Fruit fly (Drosophila melanogaster) whole organism, embryonic: ENCODE measurements around the gene CG42716.

Source experiments
- Bteb2 ChIP-seq: fragments of 200-800 bp; sonication (Bioruptor generic); optimal IDR thresholded peaks from 2 replicates; lab custom pipeline; 2016; ENCODE audit warnings: missing biosample characterization, missing genetic modification characterization
- CG10274 ChIP-seq: fragments of 200-800 bp; sonication (Bioruptor generic); optimal IDR thresholded peaks from 3 replicates; lab custom pipeline; 2017; ENCODE audit warnings: missing biosample characterization, mild to moderate bottlenecking, missing genetic modification characterization
- CG12391 ChIP-seq: fragments of 200-800 bp; sonication (Bioruptor generic); optimal IDR thresholded peaks from 3 replicates; lab custom pipeline; 2018; ENCODE audit warnings: missing biosample characterization, mild to moderate bottlenecking, missing genetic modification characterization, moderate library complexity
- CG13287 ChIP-seq: fragments of 200-800 bp; sonication (Bioruptor generic); IDR thresholded peaks from 2 replicates; pipeline ENCODE4 v1.3.6; 2022; ENCODE audit warnings: missing biosample characterization, missing genetic modification characterization; ENCODE audit not compliant: partially characterized antibody
- CG13424 ChIP-seq: fragments of 200-800 bp; sonication (Bioruptor generic); optimal IDR thresholded peaks from 2 replicates; lab custom pipeline; 2019; ENCODE audit warnings: missing biosample characterization, mild to moderate bottlenecking, missing genetic modification characterization, moderate library complexity
- CG14050 ChIP-seq: fragments of 200-800 bp; sonication (Bioruptor generic); IDR thresholded peaks from 3 replicates; pipeline ENCODE4 v1.3.6; 2022; ENCODE audit warnings: missing biosample characterization, missing genetic modification characterization
- CG17186 ChIP-seq: fragments of 200-800 bp; sonication (Bioruptor generic); optimal IDR thresholded peaks from 3 replicates; lab custom pipeline; 2017; ENCODE audit warnings: missing biosample characterization, missing genetic modification reagents, missing genetic modification characterization
- CG17568 ChIP-seq: fragments of 200-800 bp; sonication (Bioruptor generic); optimal IDR thresholded peaks from 2 replicates; lab custom pipeline; 2018; ENCODE audit warnings: missing biosample characterization, mild to moderate bottlenecking, missing genetic modification characterization, moderate library complexity
- CG18476 ChIP-seq: fragments of 200-800 bp; sonication (Bioruptor generic); optimal IDR thresholded peaks from 2 replicates; lab custom pipeline; 2016; ENCODE audit warnings: missing biosample characterization, mild to moderate bottlenecking, missing genetic modification characterization
- CG18619 ChIP-seq: fragments of 200-800 bp; sonication (Bioruptor generic); optimal IDR thresholded peaks from 3 replicates; lab custom pipeline; 2017; ENCODE audit warnings: missing biosample characterization, mild to moderate bottlenecking, missing genetic modification characterization
- CG2678 ChIP-seq: fragments of 200-800 bp; sonication (Bioruptor generic); optimal IDR thresholded peaks from 3 replicates; lab custom pipeline; 2019; ENCODE audit warnings: missing biosample characterization, mild to moderate bottlenecking, missing genetic modification characterization, moderate library complexity
- CG2712 ChIP-seq: fragments of 200-800 bp; optimal IDR thresholded peaks from 3 replicates; lab custom pipeline; 2019; ENCODE audit warnings: missing biosample characterization, mild to moderate bottlenecking, missing genetic modification characterization, moderate library complexity
- CG30431 ChIP-seq: fragments of 200-800 bp; sonication (Bioruptor generic); optimal IDR thresholded peaks from 2 replicates; lab custom pipeline; 2017; ENCODE audit warnings: missing biosample characterization, missing genetic modification characterization
- CG3838 ChIP-seq: fragments of 200-800 bp; sonication (Bioruptor generic); optimal IDR thresholded peaks from 3 replicates; lab custom pipeline; 2016; ENCODE audit warnings: missing biosample characterization, missing genetic modification characterization
- CG4707 ChIP-seq: fragments of 200-800 bp; sonication (Bioruptor generic); optimal IDR thresholded peaks from 2 replicates; lab custom pipeline; 2018; ENCODE audit warnings: missing biosample characterization, mild to moderate bottlenecking, missing genetic modification characterization, moderate library complexity
- CG7372 ChIP-seq: fragments of 200-800 bp; sonication (Bioruptor generic); IDR thresholded peaks from 2 replicates; pipeline ENCODE4 v1.3.6; 2022; ENCODE audit warnings: missing biosample characterization, missing genetic modification characterization
- CG7556 ChIP-seq: fragments of 200-800 bp; sonication (Bioruptor generic); optimal IDR thresholded peaks from 2 replicates; lab custom pipeline; 2017; ENCODE audit warnings: missing biosample characterization, mild to moderate bottlenecking, missing genetic modification characterization
- CG7987 ChIP-seq: fragments of 200-800 bp; sonication (Bioruptor generic); optimal IDR thresholded peaks from 2 replicates; lab custom pipeline; 2018; ENCODE audit warnings: missing biosample characterization, mild to moderate bottlenecking, missing genetic modification characterization, moderate library complexity
- CG8359 ChIP-seq: fragments of 200-800 bp; sonication (Bioruptor generic); optimal IDR thresholded peaks from 2 replicates; lab custom pipeline; 2017; ENCODE audit warnings: missing biosample characterization, mild to moderate bottlenecking, missing genetic modification characterization, borderline replicate concordance
- CG9215 ChIP-seq: fragments of 200-800 bp; sonication (Bioruptor generic); IDR thresholded peaks from 2 replicates; pipeline ENCODE4 v1.3.6; 2022; ENCODE audit warnings: missing biosample characterization, missing genetic modification characterization
- CG9932 ChIP-seq: fragments of 200-800 bp; sonication (Bioruptor generic); IDR thresholded peaks from 2 replicates; pipeline ENCODE4 v1.3.6; 2022; ENCODE audit warnings: missing biosample characterization, missing genetic modification characterization
- D19B ChIP-seq: fragments of 200-800 bp; sonication (Bioruptor generic); optimal IDR thresholded peaks from 2 replicates; lab custom pipeline; 2017; ENCODE audit warnings: missing biosample characterization, mild to moderate bottlenecking, missing genetic modification characterization
- Dip2 ChIP-seq: fragments of 200-800 bp; sonication (Bioruptor generic); IDR thresholded peaks from 2 replicates; pipeline ENCODE4 v1.3.6; 2022; ENCODE audit warnings: missing biosample characterization, missing genetic modification characterization
- Dip3 ChIP-seq: fragments of 200-800 bp; sonication (Bioruptor generic); optimal IDR thresholded peaks from 3 replicates; lab custom pipeline; 2016; ENCODE audit warnings: missing biosample characterization, missing genetic modification characterization
- Gsc ChIP-seq: fragments of 200-800 bp; sonication (Bioruptor generic); IDR thresholded peaks from 2 replicates; pipeline ENCODE4 v1.3.6; 2022; ENCODE audit warnings: missing biosample characterization, missing genetic modification characterization
- Jarid2 ChIP-seq: fragments of 200-800 bp; sonication (Bioruptor generic); optimal IDR thresholded peaks from 3 replicates; lab custom pipeline; 2017; ENCODE audit warnings: mild to moderate bottlenecking, missing biosample characterization, missing genetic modification reagents, missing genetic modification characterization
- Lhr ChIP-seq: fragments of 200-800 bp; sonication (Bioruptor generic); optimal IDR thresholded peaks from 3 replicates; lab custom pipeline; 2017; ENCODE audit warnings: mild to moderate bottlenecking, missing biosample characterization, missing genetic modification reagents, missing genetic modification characterization
- NC2α ChIP-seq: fragments of 200-800 bp; sonication (Bioruptor generic); optimal IDR thresholded peaks from 2 replicates; lab custom pipeline; 2016; ENCODE audit warnings: missing biosample characterization, missing genetic modification characterization
- Pdp1 ChIP-seq, 2 experiments: fragments of 200-800 bp; sonication (Bioruptor generic); optimal IDR thresholded peaks; 3 replicates each; lab custom pipeline; 2016; ENCODE audit warnings: missing biosample characterization in 2 of 2, missing genetic modification characterization in 2 of 2, mild to moderate bottlenecking in 1 of 2, moderate library complexity in 1 of 2
- Ptx1 ChIP-seq: fragments of 200-800 bp; sonication (Bioruptor generic); IDR thresholded peaks from 2 replicates; pipeline ENCODE4 v1.3.6; 2022; ENCODE audit warnings: missing biosample characterization, missing genetic modification characterization
- Ravus ChIP-seq: fragments of 200-800 bp; sonication (Bioruptor generic); IDR thresholded peaks from 2 replicates; pipeline ENCODE4 v1.3.6; 2022; ENCODE audit warnings: missing biosample characterization, missing genetic modification characterization
- Scr ChIP-seq: fragments of 200-800 bp; sonication (Bioruptor generic); IDR thresholded peaks from 2 replicates; pipeline ENCODE4 v1.3.6; 2022; ENCODE audit warnings: missing biosample characterization, missing genetic modification characterization; ENCODE audit not compliant: partially characterized antibody
- Sry-δ ChIP-seq: fragments of 200-800 bp; sonication (Bioruptor generic); optimal IDR thresholded peaks from 2 replicates; lab custom pipeline; 2016; ENCODE audit warnings: missing biosample characterization, missing genetic modification characterization
- Ssrp ChIP-seq: fragments of 200-800 bp; sonication (Bioruptor generic); optimal IDR thresholded peaks from 2 replicates; lab custom pipeline; 2018; ENCODE audit warnings: missing biosample characterization, mild to moderate bottlenecking, missing genetic modification characterization, moderate library complexity
- ase ChIP-seq: fragments of 200-800 bp; sonication (Bioruptor generic); IDR thresholded peaks from 3 replicates; pipeline ENCODE4 v1.3.6; 2022; ENCODE audit warnings: missing biosample characterization, missing genetic modification characterization
- ash1 ChIP-seq: fragments of 200-800 bp; sonication (Bioruptor generic); optimal IDR thresholded peaks from 2 replicates; lab custom pipeline; 2018; ENCODE audit warnings: missing biosample characterization, mild to moderate bottlenecking, missing genetic modification characterization
- cas ChIP-seq: fragments of 200-800 bp; sonication (Bioruptor generic); IDR thresholded peaks from 2 replicates; pipeline ENCODE4 v1.3.6; 2022; ENCODE audit warnings: missing biosample characterization, missing genetic modification characterization
- corto ChIP-seq: fragments of 200-800 bp; sonication (Bioruptor generic); optimal IDR thresholded peaks from 2 replicates; lab custom pipeline; 2016; ENCODE audit warnings: missing biosample characterization, mild to moderate bottlenecking, missing genetic modification characterization, moderate library complexity
- dmrt11E ChIP-seq: fragments of 200-800 bp; sonication (Bioruptor generic); optimal IDR thresholded peaks from 3 replicates; lab custom pipeline; 2018; ENCODE audit warnings: missing biosample characterization, mild to moderate bottlenecking, missing genetic modification characterization, moderate library complexity
- gt ChIP-seq: fragments of 200-800 bp; sonication (Bioruptor generic); IDR thresholded peaks from 2 replicates; pipeline ENCODE4 v1.3.6; 2022; ENCODE audit warnings: missing biosample characterization, missing genetic modification characterization
- jing ChIP-seq: fragments of 200-800 bp; sonication (Bioruptor generic); optimal IDR thresholded peaks from 2 replicates; lab custom pipeline; 2018; ENCODE audit warnings: missing biosample characterization, mild to moderate bottlenecking, missing genetic modification characterization
- knrl ChIP-seq: fragments of 200-800 bp; sonication (Bioruptor generic); IDR thresholded peaks from 3 replicates; pipeline ENCODE4 v1.3.6; 2022; ENCODE audit warnings: missing biosample characterization, missing genetic modification characterization; ENCODE audit not compliant: partially characterized antibody
- onecut ChIP-seq: fragments of 200-800 bp; sonication (Bioruptor generic); IDR thresholded peaks from 2 replicates; pipeline ENCODE4 v1.3.6; 2022; ENCODE audit warnings: missing biosample characterization, missing genetic modification characterization
- otp ChIP-seq: fragments of 200-800 bp; sonication (Bioruptor generic); IDR thresholded peaks from 3 replicates; pipeline ENCODE4, ENCODE4 v1.3.6; 2022; ENCODE audit warnings: missing biosample characterization, missing genetic modification characterization
- pan ChIP-seq, 4 experiments: fragments of >200 bp in 3 of 4; fragments of 200-800 bp in 1 of 4; sonication (Bioruptor generic) in 1 of 4; optimal IDR thresholded peaks in 3 of 4; IDR thresholded peaks in 1 of 4; 2 replicates each; pipeline versions ENCODE4 v1.3.6 to Lab custom; 2017 to 2022; ENCODE audit warnings: missing biosample characterization in 2 of 4, missing genetic modification characterization in 2 of 4, mixed read lengths in 1 of 4
- repo ChIP-seq: fragments of 200-800 bp; sonication (Bioruptor generic); optimal IDR thresholded peaks from 2 replicates; lab custom pipeline; 2016; ENCODE audit warnings: missing biosample characterization, missing genetic modification characterization
- schlank ChIP-seq: fragments of 200-800 bp; sonication (Bioruptor generic); optimal IDR thresholded peaks from 2 replicates; lab custom pipeline; 2018; ENCODE audit warnings: missing biosample characterization, mild to moderate bottlenecking, missing genetic modification characterization
- ssp ChIP-seq: fragments of 200-800 bp; sonication (Bioruptor generic); IDR thresholded peaks from 2 replicates; pipeline ENCODE4 v1.3.6; 2022; ENCODE audit warnings: missing biosample characterization, missing genetic modification characterization
- wor ChIP-seq: fragments of 200-800 bp; sonication (Bioruptor generic); IDR thresholded peaks from 2 replicates; pipeline ENCODE4 v1.3.6; 2022; ENCODE audit warnings: missing biosample characterization, missing genetic modification characterization

CG42716 gene

dm6 chr3L:16021064-16021683, 12.4 kb upstream of the CG42716 start (continued):
- TF ChIP-seq CG13424 (peak; percentile 46), CG30431 (GFP tag; lab: Kevin White, UChicago) (peak; percentile 44), CG8359 (GFP tag; lab: Kevin White, UChicago) (peak; percentile 37), Dip3 (GFP tag; lab: Kevin White, UChicago) (no peak), ssp (GFP tag; lab: Robert Waterston, UW) (no peak), Ssrp (peak; percentile 44), NC2α (peak; percentile 3), CG12391 (tag; lab: Kevin White, UChicago) (peak; percentile 69), Ptx1 (GFP tag; lab: Robert Waterston, UW) (no peak), CG17186 (GFP tag; lab: Kevin White, UChicago) (no peak), Sry-δ (no peak), CG7556 (GFP tag; lab: Kevin White, UChicago) (peak; percentile 28), otp (GFP tag; lab: Robert Waterston, UW) (peak; percentile 36; the same call in 1 of the 3 replicates), CG18476 (GFP tag; lab: Kevin White, UChicago) (no peak), CG18619 (GFP tag; lab: Kevin White, UChicago) (peak; percentile 12), Dip2 (GFP tag; lab: Robert Waterston, UW) (no peak), CG7987 (GFP tag; lab: Kevin White, UChicago) (no peak), Gsc (GFP tag; lab: Robert Waterston, UW) (peak; percentile 32; the same call in 1 of the 2 replicates), CG17568 (GFP tag; lab: Kevin White, UChicago) (no peak), schlank (tag; lab: Kevin White, UChicago) (no peak), D19B (GFP tag; lab: Kevin White, UChicago) (no peak), CG2712 (tag; lab: Kevin White, UChicago) (peak; percentile 86), ash1 (GFP tag; lab: Kevin White, UChicago) (no peak), CG9932 (GFP tag; lab: Robert Waterston, UW) (no peak), pan (optimal IDR thresholded peaks at IDR 0.05; lab: Kevin White, UChicago) (peak in 1 of 2 experiments; percentile 70), pan (GFP tag; optimal IDR thresholded peaks at IDR 0.05 in 1 of 2, IDR thresholded peaks at IDR 0.05 in 1 of 2) (peak in 1 of 2 experiments; percentile 76), Lhr (no peak), dmrt11E (tag; lab: Kevin White, UChicago) (peak; percentile 92), CG13287 (GFP tag; lab: Robert Waterston, UW) (no peak), CG7372 (GFP tag; lab: Robert Waterston, UW) (no peak), corto (GFP tag; lab: Kevin White, UChicago) (no peak), gt (GFP tag; lab: Robert Waterston, UW) (no peak), CG14050 (GFP tag; lab: Robert Waterston, UW) (no peak), knrl (GFP tag; lab: Robert Waterston, UW) (no peak), CG2678 (peak; percentile 42), jing (peak; percentile 34), Scr (GFP tag; lab: Robert Waterston, UW) (no peak), Bteb2 (GFP tag; lab: Kevin White, UChicago) (no peak), Pdp1 (GFP tag; optimal IDR thresholded peaks at IDR 0.05; lab: Kevin White, UChicago) (peak; percentile 39 to 73), CG3838 (no peak), wor (GFP tag; lab: Robert Waterston, UW) (no peak), Ravus (GFP tag; lab: Robert Waterston, UW) (no peak), cas (GFP tag; lab: Robert Waterston, UW) (no peak), repo (no peak), CG10274 (GFP tag; lab: Kevin White, UChicago) (no peak), onecut (peak; percentile 27; the same call in 1 of the 2 replicates), CG4707 (GFP tag; lab: Kevin White, UChicago) (peak; percentile 30), ase (GFP tag; lab: Robert Waterston, UW) (peak; percentile 33; the same call in 1 of the 3 replicates), CG9215 (GFP tag; lab: Robert Waterston, UW) (no peak), Jarid2 (no peak)
